Fruit fly (Drosophila melanogaster) whole organism, embryonic: ENCODE measurements around the gene Sec63.

Source experiments
- Aef1 ChIP-seq: fragments of 200-800 bp; sonication (Bioruptor generic); IDR thresholded peaks from 3 replicates; pipeline ENCODE4 v1.3.6; 2022; ENCODE audit warnings: missing biosample characterization, missing genetic modification characterization
- Atf-2 ChIP-seq: fragments of 200-800 bp; sonication (Bioruptor generic); optimal IDR thresholded peaks from 2 replicates; lab custom pipeline; 2016; ENCODE audit warnings: missing biosample characterization, missing genetic modification characterization
- Bdp1 ChIP-seq: fragments of 200-800 bp; sonication (Bioruptor generic); optimal IDR thresholded peaks from 3 replicates; lab custom pipeline; 2016; ENCODE audit warnings: missing biosample characterization, missing genetic modification characterization
- CG14710 ChIP-seq: fragments of 200-800 bp; sonication (Bioruptor generic); optimal IDR thresholded peaks from 3 replicates; lab custom pipeline; 2019; ENCODE audit warnings: missing biosample characterization, mild to moderate bottlenecking, missing genetic modification characterization, moderate library complexity
- CG17328 ChIP-seq: fragments of 200-800 bp; sonication (Bioruptor generic); IDR thresholded peaks from 2 replicates; pipeline ENCODE4 v1.3.6; 2022; ENCODE audit warnings: missing biosample characterization, missing genetic modification characterization
- CG17612 ChIP-seq: fragments of 200-800 bp; sonication (Bioruptor generic); IDR thresholded peaks from 2 replicates; pipeline ENCODE4 v1.3.6; 2022; ENCODE audit warnings: missing biosample characterization, missing genetic modification characterization
- CG34224 ChIP-seq: fragments of 200-800 bp; sonication (Bioruptor generic); IDR thresholded peaks from 3 replicates; pipeline ENCODE4 v1.3.6; 2022; ENCODE audit warnings: missing biosample characterization, missing genetic modification characterization; ENCODE audit not compliant: partially characterized antibody
- CG6254 ChIP-seq: fragments of 200-800 bp; sonication (Bioruptor generic); optimal IDR thresholded peaks from 3 replicates; lab custom pipeline; 2017; ENCODE audit warnings: mild to moderate bottlenecking, missing biosample characterization, missing genetic modification reagents, missing genetic modification characterization
- CG6765 ChIP-seq: fragments of 200-800 bp; sonication (Bioruptor generic); optimal IDR thresholded peaks from 3 replicates; lab custom pipeline; 2017; ENCODE audit warnings: missing biosample characterization, mild to moderate bottlenecking, missing genetic modification characterization
- CG7372 ChIP-seq: fragments of 200-800 bp; sonication (Bioruptor generic); IDR thresholded peaks from 2 replicates; pipeline ENCODE4 v1.3.6; 2022; ENCODE audit warnings: missing biosample characterization, missing genetic modification characterization
- CG7745 ChIP-seq: fragments of 200-800 bp; sonication (Bioruptor generic); optimal IDR thresholded peaks from 2 replicates; lab custom pipeline; 2018; ENCODE audit warnings: missing biosample characterization, mild to moderate bottlenecking, missing genetic modification characterization, moderate library complexity
- CG8290 ChIP-seq, 3 experiments: fragments of 200-800 bp; sonication (Bioruptor generic); optimal IDR thresholded peaks; 2 replicates each; lab custom pipeline; 2016 to 2019; ENCODE audit warnings: missing biosample characterization in 3 of 3, missing genetic modification characterization in 3 of 3, mild to moderate bottlenecking in 2 of 3, moderate library complexity in 1 of 3
- CG9609 ChIP-seq: fragments of 200-800 bp; sonication (Bioruptor generic); optimal IDR thresholded peaks from 3 replicates; lab custom pipeline; 2016; ENCODE audit warnings: missing biosample characterization, missing genetic modification characterization
- CG9932 ChIP-seq: fragments of 200-800 bp; sonication (Bioruptor generic); IDR thresholded peaks from 2 replicates; pipeline ENCODE4 v1.3.6; 2022; ENCODE audit warnings: missing biosample characterization, missing genetic modification characterization
- Chrac-16 ChIP-seq: fragments of 200-800 bp; sonication (Bioruptor generic); optimal IDR thresholded peaks from 3 replicates; lab custom pipeline; 2016; ENCODE audit warnings: missing biosample characterization, missing genetic modification characterization
- CkIIα-i1 ChIP-seq: fragments of 200-800 bp; sonication (Bioruptor generic); IDR thresholded peaks from 2 replicates; pipeline ENCODE4 v1.3.6; 2022; ENCODE audit warnings: missing biosample characterization, missing genetic modification characterization
- Eip74EF ChIP-seq, 2 experiments: fragments of 200-800 bp in 1 of 2; fragments of >200 bp in 1 of 2; sonication (Bioruptor generic) in 1 of 2; optimal IDR thresholded peaks; 2 replicates each; lab custom pipeline; 2017 to 2019; ENCODE audit warnings: missing biosample characterization in 2 of 2, missing genetic modification characterization in 2 of 2, mild to moderate bottlenecking in 1 of 2, moderate library complexity in 1 of 2
- Gug ChIP-seq: fragments of 200-800 bp; sonication (Bioruptor generic); IDR thresholded peaks from 4 replicates; pipeline ENCODE4 v1.3.6; 2022; ENCODE audit warnings: missing biosample characterization, missing genetic modification characterization
- HLHmδ ChIP-seq: fragments of 200-800 bp; sonication (Bioruptor generic); optimal IDR thresholded peaks from 2 replicates; lab custom pipeline; 2018; ENCODE audit warnings: missing biosample characterization, mild to moderate bottlenecking, missing genetic modification characterization, moderate library complexity
- Hsf ChIP-seq: fragments of 200-800 bp; sonication (Bioruptor generic); optimal IDR thresholded peaks from 3 replicates; lab custom pipeline; 2016; ENCODE audit warnings: missing biosample characterization, missing genetic modification characterization
- NK7.1 ChIP-seq: fragments of 200-800 bp; sonication (Bioruptor generic); optimal IDR thresholded peaks from 3 replicates; lab custom pipeline; 2016; ENCODE audit warnings: missing biosample characterization, missing genetic modification characterization
- Nf-YB ChIP-seq: fragments of 200-800 bp; sonication (Bioruptor generic); optimal IDR thresholded peaks from 3 replicates; lab custom pipeline; 2019; ENCODE audit warnings: missing biosample characterization, mild to moderate bottlenecking, missing genetic modification characterization, moderate library complexity
- Oli ChIP-seq: fragments of 200-800 bp; sonication (Bioruptor generic); optimal IDR thresholded peaks from 2 replicates; lab custom pipeline; 2018; ENCODE audit warnings: missing biosample characterization, mild to moderate bottlenecking, missing genetic modification characterization, moderate library complexity
- Ravus ChIP-seq: fragments of 200-800 bp; sonication (Bioruptor generic); IDR thresholded peaks from 2 replicates; pipeline ENCODE4 v1.3.6; 2022; ENCODE audit warnings: missing biosample characterization, missing genetic modification characterization
- ab ChIP-seq: fragments of 200-800 bp; sonication (Bioruptor generic); optimal IDR thresholded peaks from 2 replicates; lab custom pipeline; 2016; ENCODE audit warnings: missing biosample characterization, missing genetic modification characterization
- ara ChIP-seq: fragments of 200-800 bp; sonication (Bioruptor generic); IDR thresholded peaks from 2 replicates; pipeline ENCODE4 v1.3.6; 2022; ENCODE audit warnings: missing biosample characterization, missing genetic modification characterization
- ato ChIP-seq: fragments of 200-800 bp; sonication (Bioruptor generic); IDR thresholded peaks from 2 replicates; pipeline ENCODE4 v1.3.6; 2022; ENCODE audit warnings: missing biosample characterization, missing genetic modification characterization; ENCODE audit not compliant: partially characterized antibody
- az2 ChIP-seq: fragments of 200-800 bp; sonication (Bioruptor generic); optimal IDR thresholded peaks from 3 replicates; lab custom pipeline; 2016; ENCODE audit warnings: missing biosample characterization, missing genetic modification characterization
- cad ChIP-seq: fragments of >200 bp; optimal IDR thresholded peaks from 2 replicates; lab custom pipeline; 2017; ENCODE audit warnings: missing biosample characterization, missing genetic modification characterization
- chn ChIP-seq: fragments of 200-800 bp; sonication (Bioruptor generic); optimal IDR thresholded peaks from 2 replicates; lab custom pipeline; 2016; ENCODE audit warnings: missing biosample characterization, missing genetic modification characterization
- da ChIP-seq: fragments of 200-800 bp; sonication (Bioruptor generic); optimal IDR thresholded peaks from 2 replicates; lab custom pipeline; 2016; ENCODE audit warnings: missing biosample characterization, missing genetic modification characterization
- esg ChIP-seq: fragments of 200-800 bp; sonication (Bioruptor generic); conservative IDR thresholded peaks from 2 replicates; pipeline ENCODE4 v1.3.6; 2022; ENCODE audit warnings: missing biosample characterization, missing genetic modification characterization
- fd102C ChIP-seq: fragments of 200-800 bp; sonication (Bioruptor generic); optimal IDR thresholded peaks from 2 replicates; lab custom pipeline; 2018; ENCODE audit warnings: missing biosample characterization, mild to moderate bottlenecking, missing genetic modification characterization, moderate library complexity
- gsb ChIP-seq: fragments of 200-800 bp; sonication (Bioruptor generic); IDR thresholded peaks from 2 replicates; pipeline ENCODE4 v1.3.6; 2022; ENCODE audit warnings: missing biosample characterization, missing genetic modification characterization
- insv ChIP-seq, 2 experiments: fragments of 200-800 bp; sonication (Bioruptor generic); optimal IDR thresholded peaks; 3 replicates each; lab custom pipeline; 2016 to 2018; ENCODE audit warnings: missing biosample characterization in 2 of 2, missing genetic modification characterization in 2 of 2
- kni ChIP-seq: fragments of 200-800 bp; sonication (Bioruptor generic); optimal IDR thresholded peaks from 3 replicates; lab custom pipeline; 2017; ENCODE audit warnings: mild to moderate bottlenecking, missing biosample characterization, missing genetic modification reagents, missing genetic modification characterization
- maf-S ChIP-seq: fragments of 200-800 bp; sonication (Bioruptor generic); optimal IDR thresholded peaks from 2 replicates; lab custom pipeline; 2016; ENCODE audit warnings: missing biosample characterization, missing genetic modification characterization
- mld ChIP-seq: fragments of 200-800 bp; sonication (Bioruptor generic); IDR thresholded peaks from 3 replicates; pipeline ENCODE4 v1.3.6; 2022; ENCODE audit warnings: missing biosample characterization, missing genetic modification characterization; ENCODE audit not compliant: partially characterized antibody
- nmo ChIP-seq: fragments of 200-800 bp; sonication (Bioruptor generic); optimal IDR thresholded peaks from 2 replicates; lab custom pipeline; 2018; ENCODE audit warnings: missing biosample characterization, mild to moderate bottlenecking, missing genetic modification characterization, moderate library complexity
- org-1 ChIP-seq: fragments of 200-800 bp; sonication (Bioruptor generic); optimal IDR thresholded peaks from 2 replicates; lab custom pipeline; 2017; ENCODE audit warnings: missing biosample characterization, missing genetic modification characterization
- pb ChIP-seq: fragments of 200-800 bp; sonication (Bioruptor generic); optimal IDR thresholded peaks from 3 replicates; lab custom pipeline; 2016; ENCODE audit warnings: missing biosample characterization, missing genetic modification characterization
- pfk ChIP-seq: fragments of 200-800 bp; sonication (Bioruptor generic); optimal IDR thresholded peaks from 2 replicates; lab custom pipeline; 2018; ENCODE audit warnings: missing biosample characterization, mild to moderate bottlenecking, missing genetic modification characterization, moderate library complexity
- schlank ChIP-seq: fragments of 200-800 bp; sonication (Bioruptor generic); optimal IDR thresholded peaks from 2 replicates; lab custom pipeline; 2018; ENCODE audit warnings: missing biosample characterization, mild to moderate bottlenecking, missing genetic modification characterization
- scrt ChIP-seq: fragments of 200-800 bp; sonication (Bioruptor generic); optimal IDR thresholded peaks from 2 replicates; lab custom pipeline; 2018; ENCODE audit warnings: missing biosample characterization, mild to moderate bottlenecking, missing genetic modification characterization, moderate library complexity
- slou ChIP-seq: fragments of 200-800 bp; sonication (Bioruptor generic); optimal IDR thresholded peaks from 3 replicates; lab custom pipeline; 2016; ENCODE audit warnings: missing biosample characterization, missing genetic modification characterization
- tap ChIP-seq: fragments of 200-800 bp; optimal IDR thresholded peaks from 3 replicates; lab custom pipeline; 2019; ENCODE audit warnings: missing biosample characterization, mild to moderate bottlenecking, missing genetic modification characterization, moderate library complexity
- tin ChIP-seq: fragments of 200-800 bp; sonication (Bioruptor generic); optimal IDR thresholded peaks from 3 replicates; lab custom pipeline; 2016; ENCODE audit warnings: missing biosample characterization, missing genetic modification characterization
- tll ChIP-seq, 2 experiments: fragments of 200-800 bp in 1 of 2; fragments of >200 bp in 1 of 2; sonication (Bioruptor generic) in 1 of 2; optimal IDR thresholded peaks; 2 replicates each; lab custom pipeline; 2017 to 2019; ENCODE audit warnings: missing biosample characterization in 2 of 2, missing genetic modification characterization in 2 of 2, mild to moderate bottlenecking in 1 of 2, moderate library complexity in 1 of 2
- ttk ChIP-seq: fragments of 200-800 bp; sonication (Bioruptor generic); IDR thresholded peaks from 2 replicates; pipeline ENCODE4 v2.1.2; 2022; ENCODE audit warnings: missing biosample characterization, missing genetic modification characterization
- wdn ChIP-seq: fragments of 200-800 bp; sonication (Bioruptor generic); IDR thresholded peaks from 2 replicates; pipeline ENCODE4 v1.3.6; 2022; ENCODE audit warnings: missing biosample characterization, missing genetic modification characterization
- wek ChIP-seq: fragments of 200-800 bp; sonication (Bioruptor generic); optimal IDR thresholded peaks from 3 replicates; lab custom pipeline; 2018; ENCODE audit warnings: missing biosample characterization, mild to moderate bottlenecking, missing genetic modification characterization, moderate library complexity

Gene Sec63

dm6 chr3L:7361095-7361522 is 748 bp downstream of the Sec63 start (continued):
- TF ChIP-seq CG14710 (tag; lab: Kevin White, UChicago) (no peak), pb (no peak), insv (GFP tag; optimal IDR thresholded peaks at IDR 0.05; lab: Kevin White, UChicago) (peak in 1 of 2 experiments; percentile 75), scrt (no peak), CG6254 (no peak), CG7372 (no peak), Gug (GFP tag; lab: Robert Waterston, UW) (no peak), Eip74EF (GFP tag; optimal IDR thresholded peaks at IDR 0.05; lab: Kevin White, UChicago) (no peak), CG9932 (GFP tag; lab: Robert Waterston, UW) (no peak), slou (GFP tag; lab: Kevin White, UChicago) (no peak), chn (GFP tag; lab: Kevin White, UChicago) (no peak), ara (GFP tag; lab: Robert Waterston, UW) (peak; percentile 46), CkIIα-i1 (GFP tag; lab: Robert Waterston, UW) (no peak), HLHmδ (GFP tag; lab: Kevin White, UChicago) (peak; percentile 42), kni (peak; percentile 97), ab (GFP tag; lab: Kevin White, UChicago) (no peak), Hsf (no peak), CG6765 (GFP tag; lab: Kevin White, UChicago) (no peak), Nf-YB (GFP tag; lab: Kevin White, UChicago) (peak; percentile 29), org-1 (GFP tag; lab: Kevin White, UChicago) (no peak), pfk (GFP tag; lab: Kevin White, UChicago) (no peak), mld (GFP tag; lab: Robert Waterston, UW) (no peak), nmo (GFP tag; lab: Kevin White, UChicago) (no peak), Atf-2 (GFP tag; lab: Kevin White, UChicago) (no peak), Ravus (no peak), wek (GFP tag; lab: Kevin White, UChicago) (peak; percentile 5), wdn (GFP tag; lab: Robert Waterston, UW) (no peak), tin (GFP tag; lab: Kevin White, UChicago) (no peak), Aef1 (GFP tag; lab: Robert Waterston, UW) (no peak), da (GFP tag; lab: Kevin White, UChicago) (no peak), esg (GFP tag; lab: Robert Waterston, UW) (no peak), ato (GFP tag; lab: Robert Waterston, UW) (no peak), CG34224 (GFP tag; lab: Robert Waterston, UW) (no peak), az2 (GFP tag; lab: Kevin White, UChicago) (no peak), Chrac-16 (GFP tag; lab: Kevin White, UChicago) (no peak), CG17328 (no peak), schlank (no peak), CG8290 (GFP tag; optimal IDR thresholded peaks at IDR 0.05; lab: Kevin White, UChicago) (no peak), CG8290 (tag; optimal IDR thresholded peaks at IDR 0.05; lab: Kevin White, UChicago) (peak in 1 of 2 experiments; percentile 8), gsb (no peak), CG17612 (GFP tag; lab: Robert Waterston, UW) (no peak), Oli (tag; lab: Kevin White, UChicago) (no peak), CG7745 (tag; lab: Kevin White, UChicago) (no peak), fd102C (GFP tag; lab: Kevin White, UChicago) (no peak), tap (no peak), maf-S (GFP tag; lab: Kevin White, UChicago) (no peak), CG9609 (no peak), ttk (no peak), NK7.1 (GFP tag; lab: Kevin White, UChicago) (no peak), cad (GFP tag; lab: Kevin White, UChicago) (no peak), tll (GFP tag; optimal IDR thresholded peaks at IDR 0.05; lab: Kevin White, UChicago) (no peak), Bdp1 (GFP tag; lab: Kevin White, UChicago) (no peak)
